Worm (Caenorhabditis elegans) whole organism, early embryonic: ENCODE results near the gene enee-1.

Experiments
- B0310.2 ChIP-seq: sonication (generic microtip); optimal IDR thresholded peaks from 2 replicates; lab custom pipeline; 2016; ENCODE audit warnings: mild to moderate bottlenecking, missing genetic modification characterization, missing compliant biosample characterization
- F13C5.2 ChIP-seq: sonication (generic microtip); optimal IDR thresholded peaks from 2 replicates; lab custom pipeline; 2017; ENCODE audit warnings: mild to moderate bottlenecking, missing genetic modification characterization, inconsistent platforms, missing compliant biosample characterization
- aly-1 ChIP-seq: sonication (generic microtip); optimal IDR thresholded peaks from 2 replicates; lab custom pipeline; 2016; ENCODE audit warnings: missing genetic modification characterization, missing compliant biosample characterization
- ama-1 ChIP-seq: fragments of 150-350 bp; optimal IDR thresholded peaks from 2 replicates; lab custom pipeline; 2014
- ceh-13 ChIP-seq: fragments of 200-800 bp; sonication (Bioruptor generic); optimal IDR thresholded peaks from 2 replicates; lab custom pipeline; 2018; ENCODE audit warnings: mild to moderate bottlenecking, missing genetic modification characterization, missing compliant biosample characterization
- ceh-36 ChIP-seq: sonication (generic microtip); optimal IDR thresholded peaks from 2 replicates; lab custom pipeline; 2016; ENCODE audit warnings: missing genetic modification characterization, inconsistent platforms, missing compliant biosample characterization
- ets-7 ChIP-seq: sonication (generic microtip); optimal IDR thresholded peaks from 2 replicates; lab custom pipeline; 2016; ENCODE audit warnings: missing genotype, missing genetic modification characterization, missing compliant biosample characterization
- flt-1 ChIP-seq: fragments of 200-800 bp; sonication (Bioruptor generic); IDR thresholded peaks from 2 replicates; pipeline ENCODE4 v1.3.6; 2022; ENCODE audit warnings: missing genetic modification characterization, missing compliant biosample characterization
- hmbx-1 ChIP-seq: sonication (generic microtip); optimal IDR thresholded peaks from 2 replicates; lab custom pipeline; 2016; ENCODE audit warnings: mild to moderate bottlenecking, missing genetic modification characterization, missing compliant biosample characterization
- hmg-4 ChIP-seq: fragments of 200-800 bp; sonication (Bioruptor generic); optimal IDR thresholded peaks from 2 replicates; lab custom pipeline; 2018; ENCODE audit warnings: mild to moderate bottlenecking, missing genetic modification characterization, missing compliant biosample characterization
- hnd-1 ChIP-seq: sonication (generic microtip); optimal IDR thresholded peaks from 2 replicates; lab custom pipeline; 2016; ENCODE audit warnings: missing genetic modification characterization, missing compliant biosample characterization
- pes-1 ChIP-seq: fragments of 200-800 bp; sonication (Bioruptor generic); IDR thresholded peaks from 2 replicates; pipeline ENCODE4 v1.3.6; 2022; ENCODE audit warnings: missing genetic modification reagents, missing genetic modification characterization, missing compliant biosample characterization
- scrt-1 ChIP-seq: fragments of 200-800 bp; sonication (Bioruptor generic); IDR thresholded peaks from 2 replicates; pipeline ENCODE4 v1.3.6; 2022; ENCODE audit warnings: missing genetic modification characterization, missing compliant biosample characterization
- sea-1 ChIP-seq: fragments of 200-800 bp; sonication (Bioruptor generic); conservative IDR thresholded peaks from 2 replicates; pipeline ENCODE4 v1.3.6; 2022; ENCODE audit warnings: missing genetic modification characterization, missing compliant biosample characterization
- tbx-11 ChIP-seq: fragments of 200-800 bp; sonication (Bioruptor generic); IDR thresholded peaks from 2 replicates; pipeline ENCODE4 v1.3.6; 2022; ENCODE audit warnings: missing genetic modification characterization, missing compliant biosample characterization
- tbx-37 ChIP-seq: fragments of 200-800 bp; sonication (Bioruptor generic); conservative IDR thresholded peaks from 2 replicates; pipeline ENCODE4 v1.3.6; 2022; ENCODE audit warnings: missing genetic modification reagents, missing genetic modification characterization, missing compliant biosample characterization
- tra-4 ChIP-seq: sonication (generic microtip); optimal IDR thresholded peaks from 2 replicates; lab custom pipeline; 2017; ENCODE audit warnings: missing genetic modification characterization, missing compliant biosample characterization

Gene enee-1

ce11 chrII:24559-24998 is at the start of gene enee-1:
Gene enee-1 (plus strand): TSS chrII:24666.
- TF ChIP-seq tbx-37 (GFP tag; lab: Robert Waterston, UW) (no peak), F13C5.2 (tag; lab: Kevin White, UChicago) (peak; percentile 26), ama-1 (no peak)

ce11 chrII:586-985 is 23.9 kb upstream of the enee-1 start:
- TF ChIP-seq pes-1 (GFP tag; lab: Robert Waterston, UW) (no peak), flt-1 (GFP tag; lab: Robert Waterston, UW) (no peak), hnd-1 (tag; lab: Kevin White, UChicago) (no peak), tbx-37 (GFP tag; lab: Robert Waterston, UW) (no peak), ama-1 (no peak), ceh-13 (peak; percentile 19), B0310.2 (no peak), F13C5.2 (tag; lab: Kevin White, UChicago) (no peak), sea-1 (GFP tag; lab: Robert Waterston, UW) (no peak)

- no peak for TF ChIP-seq tbx-37 (GFP tag; lab: Robert Waterston, UW)
- no peak for TF ChIP-seq hmg-4
- no peak for TF ChIP-seq B0310.2
- no peak for TF ChIP-seq ama-1
- TF ChIP-seq sea-1 (GFP tag; lab: Robert Waterston, UW) = no peak
- no peak for TF ChIP-seq scrt-1 (GFP tag; lab: Robert Waterston, UW)
- no peak for TF ChIP-seq tbx-11 (GFP tag; lab: Robert Waterston, UW)
- TF ChIP-seq aly-1 (tag; lab: Kevin White, UChicago) = no peak
- no peak for TF ChIP-seq pes-1 (GFP tag; lab: Robert Waterston, UW)
These were observed 23.1 kb upstream of the enee-1 start, which contains the start of gene 2L52.1 for ce11 chrII:1334-1898. Gene 2L52.1 (plus strand): TSS chrII:1848.

ce11 chrII:4793-5192 is 19.7 kb upstream of the enee-1 start:
- TF ChIP-seq flt-1 (GFP tag; lab: Robert Waterston, UW) (no peak), sea-1 (GFP tag; lab: Robert Waterston, UW) (no peak), B0310.2 (no peak), tra-4 (tag; lab: Kevin White, UChicago) (no peak), hmbx-1 (tag; lab: Kevin White, UChicago) (no peak), hmg-4 (no peak), ama-1 (no peak), ceh-36 (tag; lab: Kevin White, UChicago) (no peak), scrt-1 (GFP tag; lab: Robert Waterston, UW) (no peak), tbx-37 (GFP tag; lab: Robert Waterston, UW) (no peak), ceh-13 (no peak), F13C5.2 (tag; lab: Kevin White, UChicago) (no peak)

- no peak for TF ChIP-seq scrt-1 (GFP tag; lab: Robert Waterston, UW)
- TF ChIP-seq ama-1 = no peak
These were observed 18.1 kb upstream of the enee-1 start, which contains the start of gene osta-1 for ce11 chrII:6349-6748. Gene osta-1 (plus strand): TSS chrII:6657.

ce11 chrII:8212-8611 is 16.3 kb upstream of the enee-1 start:
- TF ChIP-seq ama-1 (no peak), ets-7 (tag; lab: Kevin White, UChicago) (no peak), tbx-11 (GFP tag; lab: Robert Waterston, UW) (no peak), scrt-1 (GFP tag; lab: Robert Waterston, UW) (no peak), sea-1 (GFP tag; lab: Robert Waterston, UW) (no peak), hnd-1 (tag; lab: Kevin White, UChicago) (no peak), hmbx-1 (tag; lab: Kevin White, UChicago) (no peak), ceh-13 (no peak), B0310.2 (no peak), flt-1 (GFP tag; lab: Robert Waterston, UW) (no peak), aly-1 (tag; lab: Kevin White, UChicago) (no peak), tbx-37 (GFP tag; lab: Robert Waterston, UW) (no peak), F13C5.2 (tag; lab: Kevin White, UChicago) (no peak), pes-1 (GFP tag; lab: Robert Waterston, UW) (no peak), tra-4 (tag; lab: Kevin White, UChicago) (no peak), ceh-36 (tag; lab: Kevin White, UChicago) (no peak), hmg-4 (no peak)

- no peak for TF ChIP-seq ama-1
- no peak for TF ChIP-seq flt-1 (GFP tag; lab: Robert Waterston, UW)
- TF ChIP-seq ets-7 (tag; lab: Kevin White, UChicago) = no peak
- no peak for TF ChIP-seq scrt-1 (GFP tag; lab: Robert Waterston, UW)
- no peak for TF ChIP-seq hmbx-1 (tag; lab: Kevin White, UChicago)
- no peak for TF ChIP-seq hmg-4
- TF ChIP-seq pes-1 (GFP tag; lab: Robert Waterston, UW) = no peak
- no peak for TF ChIP-seq B0310.2
- TF ChIP-seq ceh-36 (tag; lab: Kevin White, UChicago) = no peak
- TF ChIP-seq ceh-13 = no peak
- TF ChIP-seq F13C5.2 (tag; lab: Kevin White, UChicago) = no peak
- TF ChIP-seq sea-1 (GFP tag; lab: Robert Waterston, UW) = no peak
These were observed 12.7 kb upstream of the enee-1 start, which contains the start of gene best-4 for ce11 chrII:11783-12182. Gene best-4 (minus strand): TSS chrII:11883.

- TF ChIP-seq F13C5.2 (tag; lab: Kevin White, UChicago) = no peak
- TF ChIP-seq scrt-1 (GFP tag; lab: Robert Waterston, UW) = no peak
- no peak for TF ChIP-seq flt-1 (GFP tag; lab: Robert Waterston, UW)
- no peak for TF ChIP-seq ama-1
- TF ChIP-seq ets-7 (tag; lab: Kevin White, UChicago) = no peak
- TF ChIP-seq hnd-1 (tag; lab: Kevin White, UChicago) = no peak
These were observed 11.8 kb upstream of the enee-1 start, which contains the start of gene best-3 for ce11 chrII:12685-13084. Gene best-3 (plus strand): TSS chrII:12985.
